Worm (Caenorhabditis elegans) whole organism, midembryonic: ENCODE measurements around the gene cept-2.

Experiments
- cog-1 ChIP-seq: sonication (generic microtip); optimal IDR thresholded peaks from 2 replicates; lab custom pipeline; 2016; ENCODE audit warnings: missing genetic modification characterization, missing compliant biosample characterization
- flt-1 ChIP-seq: fragments of 200-800 bp; sonication (Bioruptor generic); IDR thresholded peaks from 2 replicates; pipeline ENCODE4 v1.3.6; 2022; ENCODE audit warnings: missing genetic modification characterization, missing compliant biosample characterization
- ref-1 ChIP-seq: fragments of 200-800 bp; sonication (Bioruptor generic); conservative IDR thresholded peaks from 2 replicates; pipeline ENCODE4 v1.3.6; 2022; ENCODE audit warnings: missing genetic modification reagents, missing genetic modification characterization, missing compliant biosample characterization
- tab-1 ChIP-seq: fragments of 200-800 bp; sonication (Bioruptor generic); IDR thresholded peaks from 2 replicates; pipeline ENCODE4 v1.3.6; 2022; ENCODE audit warnings: missing genetic modification characterization, missing compliant biosample characterization
- ztf-23 ChIP-seq: fragments of 200-800 bp; sonication (Bioruptor generic); IDR thresholded peaks from 2 replicates; pipeline ENCODE4 v1.3.6; 2022; ENCODE audit warnings: missing genetic modification reagents, missing genetic modification characterization, missing compliant biosample characterization

- TF ChIP-seq cog-1 (no peak), tab-1 (GFP tag; lab: Robert Waterston, UW) (no peak), ref-1 (GFP tag; lab: Robert Waterston, UW) (no peak), ztf-23 (no peak), flt-1 (GFP tag; lab: Robert Waterston, UW) (no peak)
These were observed 22.8 kb upstream of the cept-2 start, which contains the start of the genes F47B8.4 and F47B8.18 for ce11 chrV:14324502-14325467.
